Fruit fly (Drosophila melanogaster) whole organism, embryonic: ENCODE data around the gene fd96Cb.
A peak's percentile ranks its signal among the peaks of the same experiment; 100 is the strongest.

ENCODE experiments used
- Atf3 ChIP-seq: fragments of 200-800 bp; sonication (Bioruptor generic); optimal IDR thresholded peaks from 3 replicates; lab custom pipeline; 2016; ENCODE audit warnings: missing biosample characterization, missing genetic modification characterization
- Bgb ChIP-seq: fragments of 200-800 bp; sonication (Bioruptor generic); IDR thresholded peaks from 2 replicates; pipeline ENCODE4 v1.3.6; 2022; ENCODE audit warnings: missing biosample characterization, missing genetic modification characterization; ENCODE audit not compliant: partially characterized antibody
- CG10979 ChIP-seq: fragments of 200-800 bp; sonication (Bioruptor generic); optimal IDR thresholded peaks from 2 replicates; lab custom pipeline; 2018; ENCODE audit warnings: missing biosample characterization, mild to moderate bottlenecking, missing genetic modification characterization, moderate library complexity
- CG12391 ChIP-seq: fragments of 200-800 bp; sonication (Bioruptor generic); optimal IDR thresholded peaks from 3 replicates; lab custom pipeline; 2018; ENCODE audit warnings: missing biosample characterization, mild to moderate bottlenecking, missing genetic modification characterization, moderate library complexity
- CG13287 ChIP-seq: fragments of 200-800 bp; sonication (Bioruptor generic); IDR thresholded peaks from 2 replicates; pipeline ENCODE4 v1.3.6; 2022; ENCODE audit warnings: missing biosample characterization, missing genetic modification characterization; ENCODE audit not compliant: partially characterized antibody
- CG13624 ChIP-seq: fragments of 200-800 bp; sonication (Bioruptor generic); optimal IDR thresholded peaks from 2 replicates; lab custom pipeline; 2016; ENCODE audit warnings: missing biosample characterization, missing genetic modification characterization
- CG13894 ChIP-seq: fragments of 200-800 bp; sonication (Bioruptor generic); optimal IDR thresholded peaks from 3 replicates; lab custom pipeline; 2018; ENCODE audit warnings: missing biosample characterization, mild to moderate bottlenecking, missing genetic modification characterization, moderate library complexity
- CG14014 ChIP-seq: fragments of 200-800 bp; sonication (Bioruptor generic); IDR thresholded peaks from 2 replicates; pipeline ENCODE4 v1.3.6; 2022; ENCODE audit warnings: missing biosample characterization, missing genetic modification characterization
- CG1602 ChIP-seq: fragments of 200-800 bp; sonication (Bioruptor generic); optimal IDR thresholded peaks from 3 replicates; lab custom pipeline; 2016; ENCODE audit warnings: missing biosample characterization, missing genetic modification characterization
- CG16813 ChIP-seq: fragments of 200-800 bp; sonication (Bioruptor generic); IDR thresholded peaks from 3 replicates; pipeline ENCODE4 v1.3.6; 2022; ENCODE audit warnings: missing biosample characterization, missing genetic modification characterization; ENCODE audit not compliant: partially characterized antibody
- CG17359 ChIP-seq: fragments of 200-800 bp; sonication (Bioruptor generic); optimal IDR thresholded peaks from 3 replicates; lab custom pipeline; 2018; ENCODE audit warnings: missing biosample characterization, mild to moderate bottlenecking, missing genetic modification characterization, moderate library complexity
- CG17361 ChIP-seq: fragments of 200-800 bp; sonication (Bioruptor generic); IDR thresholded peaks from 3 replicates; pipeline ENCODE4 v1.3.6; 2022; ENCODE audit warnings: missing biosample characterization, missing genetic modification characterization
- CG18011 ChIP-seq: fragments of 200-800 bp; sonication (Bioruptor generic); optimal IDR thresholded peaks from 2 replicates; lab custom pipeline; 2017; ENCODE audit warnings: missing biosample characterization, missing genetic modification characterization, mild to moderate bottlenecking, moderate library complexity, missing genotype
- CG2678 ChIP-seq: fragments of 200-800 bp; sonication (Bioruptor generic); optimal IDR thresholded peaks from 3 replicates; lab custom pipeline; 2019; ENCODE audit warnings: missing biosample characterization, mild to moderate bottlenecking, missing genetic modification characterization, moderate library complexity
- CG2712 ChIP-seq: fragments of 200-800 bp; optimal IDR thresholded peaks from 3 replicates; lab custom pipeline; 2019; ENCODE audit warnings: missing biosample characterization, mild to moderate bottlenecking, missing genetic modification characterization, moderate library complexity
- CG6175 ChIP-seq: fragments of 200-800 bp; sonication (Bioruptor generic); IDR thresholded peaks from 3 replicates; pipeline ENCODE4 v1.3.6; 2022; ENCODE audit warnings: missing biosample characterization, missing genetic modification characterization
- CG7786 ChIP-seq: fragments of 200-800 bp; sonication (Bioruptor generic); optimal IDR thresholded peaks from 2 replicates; lab custom pipeline; 2016; ENCODE audit warnings: missing biosample characterization, missing genetic modification characterization
- CG7987 ChIP-seq: fragments of 200-800 bp; sonication (Bioruptor generic); optimal IDR thresholded peaks from 2 replicates; lab custom pipeline; 2018; ENCODE audit warnings: missing biosample characterization, mild to moderate bottlenecking, missing genetic modification characterization, moderate library complexity
- CG8281 ChIP-seq: fragments of 200-800 bp; sonication (Bioruptor generic); optimal IDR thresholded peaks from 2 replicates; lab custom pipeline; 2018; ENCODE audit warnings: missing biosample characterization, mild to moderate bottlenecking, missing genetic modification characterization, moderate library complexity
- CG8359 ChIP-seq: fragments of 200-800 bp; sonication (Bioruptor generic); optimal IDR thresholded peaks from 2 replicates; lab custom pipeline; 2017; ENCODE audit warnings: missing biosample characterization, mild to moderate bottlenecking, missing genetic modification characterization, borderline replicate concordance
- CG8388 ChIP-seq: fragments of 200-800 bp; sonication (Bioruptor generic); optimal IDR thresholded peaks from 2 replicates; lab custom pipeline; 2019; ENCODE audit warnings: missing biosample characterization, mild to moderate bottlenecking, missing genetic modification characterization, moderate library complexity
- CG8924 ChIP-seq: fragments of 200-800 bp; optimal IDR thresholded peaks from 3 replicates; lab custom pipeline; 2019; ENCODE audit warnings: missing biosample characterization, mild to moderate bottlenecking, missing genetic modification characterization, moderate library complexity
- CHES-1-like ChIP-seq: fragments of 200-800 bp; sonication (Bioruptor generic); optimal IDR thresholded peaks from 2 replicates; lab custom pipeline; 2016; ENCODE audit warnings: missing biosample characterization, missing genetic modification characterization
- CoRest ChIP-seq: fragments of 200-800 bp; sonication (Bioruptor generic); optimal IDR thresholded peaks from 3 replicates; lab custom pipeline; 2018; ENCODE audit warnings: missing biosample characterization, mild to moderate bottlenecking, missing genetic modification characterization, moderate library complexity
- Dll ChIP-seq: fragments of 200-800 bp; sonication (Bioruptor generic); IDR thresholded peaks from 4 replicates; pipeline ENCODE4 v1.3.6; 2022; ENCODE audit warnings: missing biosample characterization, missing genetic modification characterization; ENCODE audit not compliant: partially characterized antibody
- E2f2 ChIP-seq: fragments of 200-800 bp; sonication (Bioruptor generic); IDR thresholded peaks from 2 replicates; pipeline ENCODE4 v1.3.6; 2022; ENCODE audit warnings: missing biosample characterization, missing genetic modification characterization
- Fer1 ChIP-seq: fragments of 200-800 bp; sonication (Bioruptor generic); optimal IDR thresholded peaks from 2 replicates; lab custom pipeline; 2017; ENCODE audit warnings: missing biosample characterization, mild to moderate bottlenecking, missing genetic modification characterization
- H2.0 ChIP-seq: fragments of 200-800 bp; sonication (Bioruptor generic); IDR thresholded peaks from 2 replicates; pipeline ENCODE4 v1.3.6; 2022; ENCODE audit warnings: missing biosample characterization, missing genetic modification characterization
- Hr78 ChIP-seq, 2 experiments: fragments of 200-800 bp in 1 of 2; fragments of >200 bp in 1 of 2; sonication (Bioruptor generic) in 1 of 2; optimal IDR thresholded peaks; 2 replicates each; lab custom pipeline; 2017 to 2019; ENCODE audit warnings: missing biosample characterization in 2 of 2, missing genetic modification characterization in 2 of 2, mild to moderate bottlenecking in 1 of 2, moderate library complexity in 1 of 2
- MBD-R2 ChIP-seq: fragments of 200-800 bp; sonication (Bioruptor generic); IDR thresholded peaks from 2 replicates; pipeline ENCODE4 v1.3.6; 2022; ENCODE audit warnings: missing biosample characterization, missing genetic modification characterization
- MESR4 ChIP-seq: fragments of 200-800 bp; sonication (Bioruptor generic); optimal IDR thresholded peaks from 2 replicates; lab custom pipeline; 2018; ENCODE audit warnings: missing biosample characterization, mild to moderate bottlenecking, missing genetic modification characterization, moderate library complexity
- Mes4 ChIP-seq: fragments of 200-800 bp; sonication (Bioruptor generic); optimal IDR thresholded peaks from 2 replicates; lab custom pipeline; 2016; ENCODE audit warnings: missing biosample characterization, missing genetic modification characterization
- NfI ChIP-seq: fragments of 200-800 bp; sonication (Bioruptor generic); optimal IDR thresholded peaks from 3 replicates; lab custom pipeline; 2018; ENCODE audit warnings: missing biosample characterization, mild to moderate bottlenecking, missing genetic modification characterization, moderate library complexity
- Opbp ChIP-seq: fragments of 200-800 bp; sonication (Bioruptor generic); IDR thresholded peaks from 3 replicates; pipeline ENCODE4 v1.3.6; 2022; ENCODE audit warnings: missing biosample characterization, missing genetic modification characterization; ENCODE audit not compliant: partially characterized antibody
- Optix ChIP-seq: fragments of 200-800 bp; sonication (Bioruptor generic); IDR thresholded peaks from 3 replicates; pipeline ENCODE4 v1.3.6; 2022; ENCODE audit warnings: missing biosample characterization, missing genetic modification characterization
- Poxn ChIP-seq: fragments of 200-800 bp; sonication (Bioruptor generic); IDR thresholded peaks from 2 replicates; pipeline ENCODE4 v1.3.6; 2022; ENCODE audit warnings: missing biosample characterization, missing genetic modification characterization
- danr ChIP-seq: fragments of 200-800 bp; sonication (Bioruptor generic); IDR thresholded peaks from 2 replicates; pipeline ENCODE4 v1.3.6; 2022; ENCODE audit warnings: missing biosample characterization, missing genetic modification characterization
- dmrt11E ChIP-seq: fragments of 200-800 bp; sonication (Bioruptor generic); optimal IDR thresholded peaks from 3 replicates; lab custom pipeline; 2018; ENCODE audit warnings: missing biosample characterization, mild to moderate bottlenecking, missing genetic modification characterization, moderate library complexity
- eve ChIP-seq, 2 experiments: fragments of >200 bp; optimal IDR thresholded peaks; 2 replicates each; lab custom pipeline; 2017; ENCODE audit warnings: missing biosample characterization in 2 of 2, missing genetic modification characterization in 2 of 2
- lilli ChIP-seq: fragments of 200-800 bp; sonication (Bioruptor generic); optimal IDR thresholded peaks from 3 replicates; lab custom pipeline; 2016; ENCODE audit warnings: missing biosample characterization, missing genetic modification characterization
- mam ChIP-seq: fragments of 200-800 bp; sonication (Bioruptor generic); optimal IDR thresholded peaks from 3 replicates; lab custom pipeline; 2016; ENCODE audit warnings: missing biosample characterization, missing genetic modification characterization
- nerfin-1 ChIP-seq: fragments of 200-800 bp; sonication (Bioruptor generic); optimal IDR thresholded peaks from 3 replicates; lab custom pipeline; 2019; ENCODE audit warnings: missing biosample characterization, mild to moderate bottlenecking, missing genetic modification characterization, moderate library complexity
- nom ChIP-seq: fragments of 200-800 bp; sonication (Bioruptor generic); optimal IDR thresholded peaks from 2 replicates; lab custom pipeline; 2017; ENCODE audit warnings: missing biosample characterization, missing genetic modification characterization, mild to moderate bottlenecking, moderate library complexity, missing genetic modification reagents
- pzg ChIP-seq: fragments of 200-800 bp; sonication (Bioruptor generic); optimal IDR thresholded peaks from 3 replicates; lab custom pipeline; 2018; ENCODE audit warnings: missing biosample characterization, mild to moderate bottlenecking, missing genetic modification characterization, moderate library complexity
- sna ChIP-seq: fragments of 200-800 bp; sonication (Bioruptor generic); IDR thresholded peaks from 2 replicates; pipeline ENCODE4 v1.3.6; 2022; ENCODE audit warnings: missing biosample characterization, missing genetic modification characterization; ENCODE audit not compliant: partially characterized antibody
- zf30C ChIP-seq: fragments of 200-800 bp; sonication (Bioruptor generic); optimal IDR thresholded peaks from 3 replicates; lab custom pipeline; 2018; ENCODE audit warnings: missing biosample characterization, mild to moderate bottlenecking, missing genetic modification characterization
- zfh2 ChIP-seq: fragments of 200-800 bp; sonication (Bioruptor generic); optimal IDR thresholded peaks from 2 replicates; lab custom pipeline; 2016; ENCODE audit warnings: missing biosample characterization, missing genetic modification characterization

The fd96Cb gene

DNA sequence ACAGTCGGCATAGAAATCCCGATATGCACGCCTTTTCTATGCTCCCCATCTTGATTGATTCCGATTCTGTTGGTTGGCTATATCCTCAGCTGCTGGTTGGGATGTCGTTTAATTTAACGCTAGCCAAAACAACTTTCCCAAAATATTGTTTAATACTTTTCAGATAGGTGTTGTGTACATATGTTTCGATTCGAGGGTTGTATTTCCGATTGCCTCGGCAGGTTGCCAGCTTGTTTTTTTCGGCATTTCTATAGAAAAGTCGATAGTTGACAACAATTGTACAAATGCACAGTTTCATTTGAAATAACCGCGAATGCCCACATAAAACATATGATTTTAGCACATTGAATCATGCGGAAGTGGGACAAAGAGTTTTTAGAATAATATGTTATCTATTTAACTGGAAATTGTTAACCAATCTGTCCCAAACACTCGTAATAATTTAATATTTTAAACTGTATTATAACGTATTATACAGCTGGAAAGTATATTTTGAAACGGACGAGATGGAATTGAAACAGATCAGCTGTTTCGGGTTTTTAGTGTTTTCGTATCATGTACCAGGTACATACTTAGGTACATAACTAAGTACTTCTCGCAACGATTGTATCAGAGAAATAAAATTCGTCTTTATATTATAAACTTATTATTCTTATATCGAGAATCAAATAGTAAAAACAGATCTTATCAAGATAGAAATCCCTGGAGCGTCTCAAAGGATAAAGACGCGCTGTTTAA, 40.2 kb upstream of the fd96Cb start, which contains the start of gene CG31109 (continued):
- TF ChIP-seq CG1602 (GFP tag; lab: Kevin White, UChicago) (no peak), Fer1 (peak; percentile 7), Dll (GFP tag; lab: Robert Waterston, UW) (peak; percentile 50; the same call in 1 of the 4 replicates), zf30C (GFP tag; lab: Kevin White, UChicago) (peak; percentile 19), dmrt11E (tag; lab: Kevin White, UChicago) (peak; percentile 3), CG8924 (tag; lab: Kevin White, UChicago) (peak; percentile 67), Opbp (GFP tag; lab: Robert Waterston, UW) (peak; percentile 46; the same call in 1 of the 3 replicates), MBD-R2 (peak; percentile 79), CG17359 (tag; lab: Kevin White, UChicago) (peak; percentile 2), CG13287 (GFP tag; lab: Robert Waterston, UW) (peak; percentile 61), CG10979 (tag; lab: Kevin White, UChicago) (no peak), CG17361 (peak; percentile 40; the same call in 1 of the 3 replicates), CG13624 (GFP tag; lab: Kevin White, UChicago) (peak; percentile 42), CG16813 (GFP tag; lab: Robert Waterston, UW) (peak; percentile 56; the same call in 2 of the 3 replicates), E2f2 (GFP tag; lab: Robert Waterston, UW) (peak; percentile 82), Optix (GFP tag; lab: Robert Waterston, UW) (no peak), zfh2 (peak; percentile 28), CG18011 (GFP tag; lab: Kevin White, UChicago) (peak; percentile 8), danr (GFP tag; lab: Robert Waterston, UW) (no peak), CG7987 (GFP tag; lab: Kevin White, UChicago) (peak; percentile 30), CG8388 (GFP tag; lab: Kevin White, UChicago) (peak; percentile 5), nerfin-1 (tag; lab: Kevin White, UChicago) (peak; percentile 2), pzg (GFP tag; lab: Kevin White, UChicago) (peak; percentile 77), CG7786 (GFP tag; lab: Kevin White, UChicago) (peak; percentile 3), Mes4 (GFP tag; lab: Kevin White, UChicago) (no peak), lilli (GFP tag; lab: Kevin White, UChicago) (peak; percentile 60), Poxn (GFP tag; lab: Robert Waterston, UW) (no peak), CG6175 (no peak), CG2678 (peak; percentile 24), eve (GFP tag; optimal IDR thresholded peaks at IDR 0.05; lab: Kevin White, UChicago) (peak in 1 of 2 experiments; percentile 56), Bgb (GFP tag; lab: Robert Waterston, UW) (peak; percentile 59), CoRest (peak; percentile 29), CG8281 (tag; lab: Kevin White, UChicago) (no peak), Atf3 (GFP tag; lab: Kevin White, UChicago) (no peak), sna (GFP tag; lab: Robert Waterston, UW) (peak; percentile 39; the same call in 1 of the 2 replicates), CG12391 (tag; lab: Kevin White, UChicago) (peak; percentile 46), H2.0 (GFP tag; lab: Robert Waterston, UW) (peak; percentile 35; the same call in 1 of the 2 replicates), mam (GFP tag; lab: Kevin White, UChicago) (peak; percentile 43), CG13894 (tag; lab: Kevin White, UChicago) (peak; percentile 42), CG2712 (tag; lab: Kevin White, UChicago) (peak; percentile 32), NfI (GFP tag; lab: Kevin White, UChicago) (no peak), CG14014 (GFP tag; lab: Robert Waterston, UW) (peak; percentile 37; the same call in 1 of the 2 replicates), nom (GFP tag; lab: Kevin White, UChicago) (peak; percentile 3), CG8359 (GFP tag; lab: Kevin White, UChicago) (no peak), CHES-1-like (peak; percentile 50), MESR4 (peak; percentile 79), Hr78 (GFP tag; optimal IDR thresholded peaks at IDR 0.05; lab: Kevin White, UChicago) (no peak)
